Fruit fly (Drosophila melanogaster): Measurements from ENCODE around the gene CG10479.

CG10479 gene

DNA sequence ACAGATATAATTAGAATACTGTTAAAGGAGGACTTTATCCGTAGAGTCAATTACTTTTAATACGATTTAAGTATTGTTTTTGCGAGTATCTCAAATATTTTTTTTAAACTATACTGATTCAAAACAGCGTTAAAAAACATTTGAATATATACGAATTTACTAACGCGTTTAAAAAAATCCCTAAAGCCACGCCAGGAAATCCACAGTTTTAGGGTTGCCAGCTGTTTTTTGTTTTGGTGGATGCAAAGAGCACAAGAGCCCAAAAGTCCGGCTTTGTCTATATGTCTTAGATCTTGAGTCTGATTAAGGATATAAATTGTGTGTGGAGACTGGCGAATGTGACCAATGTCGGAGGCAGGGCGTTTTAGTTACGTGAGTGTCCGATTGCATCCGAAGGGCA is 48.3 kb downstream of the CG10479 start (continued):
- TF ChIP-seq Nf-YC (tag; optimal IDR thresholded peaks at IDR 0.05) = peak; percentile 2
- peak; percentile 3 for TF ChIP-seq CG8290 (GFP tag; optimal IDR thresholded peaks at IDR 0.05)
- TF ChIP-seq CG8290 (tag; optimal IDR thresholded peaks at IDR 0.05) = no peak
- peak; percentile 87 for TF ChIP-seq CG15514 (GFP tag; optimal IDR thresholded peaks at IDR 0.05)
- peak; percentile 13; the same call in 1 of the 2 replicates for TF ChIP-seq CG13287 (GFP tag; IDR thresholded peaks at IDR 0.05; ENCODE audit: partially characterized antibody)
- TF ChIP-seq Med (GFP tag) = peak; percentile 30

DNA sequence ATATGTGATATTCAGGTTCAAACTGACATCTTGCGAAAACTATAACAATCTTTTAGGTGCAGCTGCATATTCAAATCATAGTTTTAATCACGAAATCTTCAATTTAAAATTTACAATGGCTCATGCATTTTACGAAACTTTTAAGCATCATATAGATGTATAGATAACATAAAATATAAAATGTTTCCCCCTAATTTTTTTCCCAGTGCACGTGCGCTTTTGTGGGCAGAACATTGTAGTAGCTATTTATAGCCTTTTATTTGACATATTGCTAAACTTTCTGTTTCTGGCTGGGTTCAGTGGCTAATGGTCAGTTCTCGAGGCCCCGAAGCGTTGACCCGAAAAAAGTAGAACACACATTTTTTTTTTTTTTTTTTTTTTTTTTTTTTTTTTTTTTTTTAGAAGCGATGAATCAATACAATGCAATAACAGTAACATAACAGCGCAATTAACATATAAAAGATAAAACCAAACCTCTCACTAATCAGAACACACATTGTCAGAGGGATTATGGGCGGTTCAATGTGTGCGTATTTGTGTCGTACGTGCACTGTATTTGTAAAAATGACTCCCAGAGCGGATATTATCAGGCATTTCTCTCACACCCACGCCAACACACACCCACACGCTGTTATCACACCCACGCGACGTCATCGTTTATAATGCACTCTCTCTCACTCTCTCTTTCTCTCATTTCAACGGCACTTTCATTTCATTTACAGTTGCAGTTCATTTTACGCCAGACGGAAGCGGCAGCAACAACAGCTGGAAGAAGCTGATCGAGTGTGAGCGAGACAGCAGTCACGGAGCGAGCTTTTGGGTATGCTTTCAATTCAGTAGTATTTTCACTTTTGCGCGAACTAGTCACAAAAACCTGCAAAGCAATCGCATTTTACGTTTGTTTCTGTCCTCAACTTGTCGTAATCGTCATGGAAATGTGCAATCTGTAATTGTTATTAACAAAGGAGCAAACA is 49.5 kb downstream of the CG10479 start:
- TF ChIP-seq CG5953 (GFP tag; IDR thresholded peaks at IDR 0.05) (peak; percentile 52), CG6689 (GFP tag; IDR thresholded peaks at IDR 0.05) (0 out of 2 replicates have a peak, but pooled peaks have one; percentile 10), pita (GFP tag; optimal IDR thresholded peaks at IDR 0.05) (no peak), CG7839 (tag; optimal IDR thresholded peaks at IDR 0.05) (peak; percentile 72), CG10321 (GFP tag; IDR thresholded peaks at IDR 0.05) (no peak), otp (GFP tag; IDR thresholded peaks at IDR 0.05) (no peak; the same call in 2 of the 3 replicates), amos (GFP tag; IDR thresholded peaks at IDR 0.05; ENCODE audit: partially characterized antibody) (no peak), pum (GFP tag; optimal IDR thresholded peaks at IDR 0.05) (no peak), fu2 (GFP tag; optimal IDR thresholded peaks at IDR 0.05) (peak; percentile 1), CG3847 (GFP tag; IDR thresholded peaks at IDR 0.05) (peak; percentile 36; the same call in 1 of the 2 replicates), unc-4 (GFP tag; IDR thresholded peaks at IDR 0.05; ENCODE audit: partially characterized antibody) (no peak), ham (GFP tag; IDR thresholded peaks at IDR 0.05) (no peak), ro (GFP tag; IDR thresholded peaks at IDR 0.05) (no peak), CG2116 (GFP tag; optimal IDR thresholded peaks at IDR 0.05) (peak; percentile 5), org-1 (GFP tag; optimal IDR thresholded peaks at IDR 0.05) (peak; percentile 29), CG31365 (tag; optimal IDR thresholded peaks at IDR 0.05) (no peak), dmrt99B (tag; optimal IDR thresholded peaks at IDR 0.05) (peak; percentile 68), bowl (GFP tag; IDR thresholded peaks at IDR 0.05) (0 out of 2 replicates have a peak, but pooled peaks have one; percentile 12), sob (GFP tag; IDR thresholded peaks at IDR 0.05) (peak; percentile 27; the same call in 1 of the 2 replicates), CG10147 (GFP tag; optimal IDR thresholded peaks at IDR 0.05) (no peak), CG11504 (tag; optimal IDR thresholded peaks at IDR 0.05) (peak; percentile 66), HmgZ (tag; optimal IDR thresholded peaks at IDR 0.05) (peak; percentile 26), CG17612 (GFP tag; IDR thresholded peaks at IDR 0.05) (peak; percentile 13; the same call in 1 of the 2 replicates), CG11723 (GFP tag; optimal IDR thresholded peaks at IDR 0.05) (peak; percentile 25), HHEX (GFP tag; optimal IDR thresholded peaks at IDR 0.05) (no peak), CG2120 (GFP tag; optimal IDR thresholded peaks at IDR 0.05) (peak; percentile 65), Doc3 (GFP tag; IDR thresholded peaks at IDR 0.05; ENCODE audit: partially characterized antibody) (no peak), Aef1 (GFP tag; IDR thresholded peaks at IDR 0.05) (no peak), lov (optimal IDR thresholded peaks at IDR 0.05) (no peak), lov (GFP tag; IDR thresholded peaks at IDR 0.05) (no peak), Blimp-1 (GFP tag; optimal IDR thresholded peaks at IDR 0.05) (peak; percentile 98), CG12104 (GFP tag; optimal IDR thresholded peaks at IDR 0.05) (peak; percentile 19), fd96Cb (tag; optimal IDR thresholded peaks at IDR 0.05) (peak; percentile 15), H2.0 (GFP tag; IDR thresholded peaks at IDR 0.05) (peak; percentile 22), Mrtf (GFP tag; IDR thresholded peaks at IDR 0.05) (no peak), lmd (GFP tag; IDR thresholded peaks at IDR 0.05) (peak; percentile 23), CG4360 (GFP tag; IDR thresholded peaks at IDR 0.05) (peak; percentile 65), CG4282 (GFP tag; optimal IDR thresholded peaks at IDR 0.05) (no peak), CG8281 (tag; optimal IDR thresholded peaks at IDR 0.05) (no peak), tgo (GFP tag; IDR thresholded peaks at IDR 0.05) (peak; percentile 32; the same call in 2 of the 3 replicates), Hmx (GFP tag; optimal IDR thresholded peaks at IDR 0.05) (no peak)

Data from whole organism, embryonic.